Worm (Caenorhabditis elegans) whole organism, young adult: ENCODE data around the gene F47C12.6.

Source experiments
- D2030.7 ChIP-seq: fragments of 200-800 bp; sonication (Bioruptor generic); IDR thresholded peaks from 2 replicates; pipeline ENCODE4 v1.3.6; 2022; ENCODE audit warnings: missing genetic modification reagents, missing genetic modification characterization, missing compliant biosample characterization
- F10E7.11 ChIP-seq: sonication (generic microtip); optimal IDR thresholded peaks from 2 replicates; lab custom pipeline; 2017; ENCODE audit warnings: mild to moderate bottlenecking, missing genetic modification characterization, moderate library complexity, missing compliant biosample characterization
- T07F8.4 ChIP-seq: sonication (generic microtip); optimal IDR thresholded peaks from 2 replicates; lab custom pipeline; 2016; ENCODE audit warnings: mild to moderate bottlenecking, missing genetic modification characterization, moderate library complexity, missing compliant biosample characterization
- Y56A3A.18 ChIP-seq: fragments of 200-800 bp; sonication (Bioruptor generic); IDR thresholded peaks from 2 replicates; pipeline ENCODE4 v1.3.6; 2022; ENCODE audit warnings: missing genetic modification reagents, missing genetic modification characterization, missing compliant biosample characterization
- Y67H2A.10 ChIP-seq: fragments of 200-800 bp; sonication (Bioruptor generic); conservative IDR thresholded peaks from 2 replicates; pipeline ENCODE4 v1.3.6; 2022; ENCODE audit warnings: missing genetic modification reagents, missing genetic modification characterization, missing compliant biosample characterization
- ama-1 ChIP-seq, 3 experiments: fragments of 150-350 bp in 1 of 3; sonication (generic microtip) in 2 of 3; optimal IDR thresholded peaks; 2 replicates each; lab custom pipeline; 2014 to 2018; ENCODE audit warnings: missing biosample characterization in 2 of 3, missing genetic modification characterization in 2 of 3, missing genetic modification reagents in 2 of 3
- dpff-1 ChIP-seq: sonication (generic microtip); optimal IDR thresholded peaks from 2 replicates; lab custom pipeline; 2017; ENCODE audit warnings: mild to moderate bottlenecking, missing genetic modification characterization, missing compliant biosample characterization
- let-526 ChIP-seq: fragments of 200-800 bp; sonication (Bioruptor generic); IDR thresholded peaks from 2 replicates; pipeline ENCODE4 v1.3.6; 2022; ENCODE audit warnings: missing genetic modification reagents, missing genetic modification characterization, missing compliant biosample characterization
- lin-40 ChIP-seq: sonication (generic microtip); optimal IDR thresholded peaks from 2 replicates; lab custom pipeline; 2016; ENCODE audit warnings: missing genetic modification characterization, mild to moderate bottlenecking, missing compliant biosample characterization, missing genotype, missing genetic modification reagents
- snpc-1.1 ChIP-seq: sonication (generic microtip); optimal IDR thresholded peaks from 2 replicates; lab custom pipeline; 2017; ENCODE audit warnings: missing genetic modification characterization, mild to moderate bottlenecking, missing compliant biosample characterization, antibody characterized with exemption, moderate library complexity, missing genotype, missing genetic modification reagents; ENCODE audit not compliant: insufficient read depth
- snpc-4 ChIP-seq, 5 experiments: fragments of 150-350 bp in 1 of 5; sonication (generic microtip) in 4 of 5; optimal IDR thresholded peaks; 2 replicates each; lab custom pipeline; 2014 to 2018; ENCODE audit warnings: missing genetic modification characterization in 5 of 5, missing biosample characterization in 3 of 5, antibody characterized with exemption in 2 of 5, mild to moderate bottlenecking in 2 of 5, missing compliant biosample characterization in 2 of 5, missing genotype in 2 of 5, moderate library complexity in 2 of 5, missing genetic modification reagents in 1 of 5
- tlf-1 ChIP-seq: fragments of 200-800 bp; sonication (Bioruptor generic); optimal IDR thresholded peaks from 2 replicates; lab custom pipeline; 2018; ENCODE audit warnings: mild to moderate bottlenecking, missing genetic modification characterization, missing compliant biosample characterization
- ztf-18 ChIP-seq: sonication (generic microtip); optimal IDR thresholded peaks from 2 replicates; lab custom pipeline; 2016; ENCODE audit warnings: missing genotype, mild to moderate bottlenecking, missing genetic modification characterization, missing compliant biosample characterization
- ztf-22 ChIP-seq: fragments of 200-800 bp; sonication (Bioruptor generic); optimal IDR thresholded peaks from 2 replicates; lab custom pipeline; 2018; ENCODE audit warnings: mild to moderate bottlenecking, missing genetic modification characterization, moderate library complexity, missing compliant biosample characterization

- TF ChIP-seq lin-40 (tag; lab: Kevin White, UChicago) (peak; percentile 77), ama-1 (optimal IDR thresholded peaks at IDR 0.05; lab: Kevin White, UChicago) (no peak), ama-1 (GFP tag; optimal IDR thresholded peaks at IDR 0.05; lab: Kevin White, UChicago) (no peak), Y56A3A.18 (no peak), snpc-4 (GFP tag; optimal IDR thresholded peaks at IDR 0.05; lab: Kevin White, UChicago) (no peak), snpc-4 (tag; optimal IDR thresholded peaks at IDR 0.05; lab: Kevin White, UChicago) (peak; percentile 5 to 38 (median 20)), D2030.7 (GFP tag; lab: Robert Waterston, UW) (no peak), Y67H2A.10 (GFP tag; lab: Robert Waterston, UW) (no peak), snpc-1.1 (tag; lab: Kevin White, UChicago) (no peak), dpff-1 (tag; lab: Kevin White, UChicago) (no peak), F10E7.11 (no peak), tlf-1 (GFP tag; lab: Kevin White, UChicago) (peak; percentile 26), let-526 (no peak), ztf-22 (GFP tag; lab: Kevin White, UChicago) (peak; percentile 26), ztf-18 (tag; lab: Kevin White, UChicago) (no peak), T07F8.4 (tag; lab: Kevin White, UChicago) (no peak)
Measured at ce11 chrIV:4024159-4025004, 31.2 kb upstream of the F47C12.6 start.
